Worm (Caenorhabditis elegans) whole organism, midembryonic: ENCODE measurements around the gene vav-1.

ENCODE experiments used
- cog-1 ChIP-seq: sonication (generic microtip); optimal IDR thresholded peaks from 2 replicates; lab custom pipeline; 2016; ENCODE audit warnings: missing genetic modification characterization, missing compliant biosample characterization
- flt-1 ChIP-seq: fragments of 200-800 bp; sonication (Bioruptor generic); IDR thresholded peaks from 2 replicates; pipeline ENCODE4 v1.3.6; 2022; ENCODE audit warnings: missing genetic modification characterization, missing compliant biosample characterization
- ref-1 ChIP-seq: fragments of 200-800 bp; sonication (Bioruptor generic); conservative IDR thresholded peaks from 2 replicates; pipeline ENCODE4 v1.3.6; 2022; ENCODE audit warnings: missing genetic modification reagents, missing genetic modification characterization, missing compliant biosample characterization
- tab-1 ChIP-seq: fragments of 200-800 bp; sonication (Bioruptor generic); IDR thresholded peaks from 2 replicates; pipeline ENCODE4 v1.3.6; 2022; ENCODE audit warnings: missing genetic modification characterization, missing compliant biosample characterization

DNA sequence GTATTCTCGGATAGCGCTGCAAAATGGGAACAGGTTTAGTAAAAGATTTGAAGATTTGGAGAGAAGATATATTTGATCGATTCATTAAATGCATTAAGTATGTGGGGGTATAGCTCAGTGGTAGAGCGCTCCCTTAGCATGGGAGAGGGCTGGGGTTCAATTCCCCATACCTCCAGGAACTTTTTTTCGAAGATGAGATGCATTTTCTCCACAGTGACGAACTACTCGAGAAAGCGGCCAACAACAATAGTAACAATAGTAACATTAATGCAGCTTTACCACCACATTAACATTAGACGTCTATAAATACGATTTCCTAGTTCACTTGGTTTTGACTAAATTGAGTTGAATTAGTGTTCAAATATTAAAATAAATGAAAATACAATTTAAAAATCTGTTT lies 5.8 kb upstream of the vav-1 start:
- TF ChIP-seq ref-1 (GFP tag; lab: Robert Waterston, UW) (no peak), tab-1 (no peak), cog-1 (tag; lab: Kevin White, UChicago) (no peak), flt-1 (GFP tag; lab: Robert Waterston, UW) (no peak)
